Worm (Caenorhabditis elegans) whole organism, L4/young adult: ENCODE measurements around the gene vit-5.

Source experiments
- W03F9.2 ChIP-seq: fragments of 150-350 bp; optimal IDR thresholded peaks from 2 replicates; lab custom pipeline; 2014; ENCODE audit warnings: missing biosample characterization, missing genetic modification characterization
- dao-5 ChIP-seq: sonication (generic microtip); optimal IDR thresholded peaks from 2 replicates; lab custom pipeline; 2016; ENCODE audit warnings: missing genotype, missing genetic modification characterization, moderate library complexity, missing compliant biosample characterization
- him-1 ChIP-seq: sonication (generic microtip); optimal IDR thresholded peaks from 2 replicates; lab custom pipeline; 2016; ENCODE audit warnings: missing genotype, missing genetic modification reagents, missing genetic modification characterization, missing compliant biosample characterization

Gene vit-5

ce11 chrX:3401701-3402100, 1.6 kb upstream of the vit-5 start, which contains the start of gene C04F6.9:
TSS of gene C04F6.9 (plus strand) at chrX:3402001.
- TF ChIP-seq W03F9.2 (tag; lab: Kevin White, UChicago) (no peak), dao-5 (tag; lab: Kevin White, UChicago) (no peak), him-1 (tag; lab: Kevin White, UChicago) (no peak)

- TF ChIP-seq dao-5 (tag; lab: Kevin White, UChicago) (no peak), W03F9.2 (tag; lab: Kevin White, UChicago) (no peak), him-1 (tag; lab: Kevin White, UChicago) (no peak)
Measured at ce11 chrX:3408717-3409303, 5.5 kb downstream of the vit-5 start.

ce11 chrX:3411565-3412022, 8.3 kb downstream of the vit-5 start, which contains the start of gene unc-78:
TSS of gene unc-78 (minus strand) at chrX:3411615.
- TF ChIP-seq him-1 (tag; lab: Kevin White, UChicago) (no peak), dao-5 (tag; lab: Kevin White, UChicago) (no peak), W03F9.2 (tag; lab: Kevin White, UChicago) (no peak)

- no peak for TF ChIP-seq W03F9.2 (tag; lab: Kevin White, UChicago)
- no peak for TF ChIP-seq him-1 (tag; lab: Kevin White, UChicago)
- no peak for TF ChIP-seq dao-5 (tag; lab: Kevin White, UChicago)
Measured at ce11 chrX:3414660-3415144, 11.4 kb downstream of the vit-5 start, which contains the start of gene dhs-27. TSS of gene dhs-27 (minus strand) at chrX:3414710.

ce11 chrX:3416063-3416462, 12.8 kb downstream of the vit-5 start:
- TF ChIP-seq W03F9.2 (tag; lab: Kevin White, UChicago), result no peak
- TF ChIP-seq dao-5 (tag; lab: Kevin White, UChicago), result no peak
- TF ChIP-seq him-1 (tag; lab: Kevin White, UChicago), result no peak

- TF ChIP-seq him-1 (tag; lab: Kevin White, UChicago) (no peak), dao-5 (tag; lab: Kevin White, UChicago) (no peak), W03F9.2 (tag; lab: Kevin White, UChicago) (no peak)
Measured at ce11 chrX:3419084-3419483, 15.8 kb downstream of the vit-5 start, which contains the start of gene C04F6.7. TSS of gene C04F6.7 (minus strand) at chrX:3419184.

ce11 chrX:3424516-3424915, 21.2 kb downstream of the vit-5 start, which contains the start of gene ZK813.6:
TSS of gene ZK813.6 (plus strand) at chrX:3424816.
- no peak for TF ChIP-seq dao-5 (tag; lab: Kevin White, UChicago)
- no peak for TF ChIP-seq W03F9.2 (tag; lab: Kevin White, UChicago)
- TF ChIP-seq him-1 (tag; lab: Kevin White, UChicago), result no peak

ce11 chrX:3429122-3429521, 25.9 kb downstream of the vit-5 start:
- TF ChIP-seq dao-5 (tag; lab: Kevin White, UChicago) (no peak), W03F9.2 (tag; lab: Kevin White, UChicago) (no peak), him-1 (tag; lab: Kevin White, UChicago) (no peak)

ce11 chrX:3430020-3430419, 26.7 kb downstream of the vit-5 start, which contains the start of gene ZK813.4:
TSS of gene ZK813.4 (minus strand) at chrX:3430120.
- no peak for TF ChIP-seq W03F9.2 (tag; lab: Kevin White, UChicago)
- TF ChIP-seq dao-5 (tag; lab: Kevin White, UChicago), result no peak
- TF ChIP-seq him-1 (tag; lab: Kevin White, UChicago), result no peak

ce11 chrX:3439823-3440222, 36.6 kb downstream of the vit-5 start:
- no peak for TF ChIP-seq W03F9.2 (tag; lab: Kevin White, UChicago)
- TF ChIP-seq him-1 (tag; lab: Kevin White, UChicago), result no peak
- no peak for TF ChIP-seq dao-5 (tag; lab: Kevin White, UChicago)

ce11 chrX:3440308-3440707, 37.0 kb downstream of the vit-5 start:
- TF ChIP-seq W03F9.2 (tag; lab: Kevin White, UChicago) (no peak), him-1 (tag; lab: Kevin White, UChicago) (no peak), dao-5 (tag; lab: Kevin White, UChicago) (no peak)

- TF ChIP-seq him-1 (tag; lab: Kevin White, UChicago), result no peak
Measured at ce11 chrX:3441539-3441938, 38.3 kb downstream of the vit-5 start, which contains the start of gene ZK813.3. TSS of gene ZK813.3 (plus strand) at chrX:3441839.

ce11 chrX:3443526-3443925, 40.3 kb downstream of the vit-5 start, which contains the start of gene ZK813.2:
TSS of gene ZK813.2 (plus strand) at chrX:3443826.
- TF ChIP-seq him-1 (tag; lab: Kevin White, UChicago) (no peak), dao-5 (tag; lab: Kevin White, UChicago) (no peak), W03F9.2 (tag; lab: Kevin White, UChicago) (no peak)

ce11 chrX:3444514-3444913, 41.2 kb downstream of the vit-5 start, which contains the start of gene ZK813.7:
TSS of gene ZK813.7 (plus strand) at chrX:3444814.
- TF ChIP-seq W03F9.2 (tag; lab: Kevin White, UChicago), result no peak
